Worm (Caenorhabditis elegans) whole organism, late embryonic: ENCODE results near the gene hpo-33.

Source experiments
- C08G9.2 ChIP-seq: sonication (generic microtip); optimal IDR thresholded peaks from 2 replicates; lab custom pipeline; 2016; ENCODE audit warnings: mild to moderate bottlenecking, missing genetic modification characterization, moderate library complexity, missing compliant biosample characterization
- C38D4.7 ChIP-seq: fragments of 200-800 bp; sonication (Bioruptor generic); optimal IDR thresholded peaks from 2 replicates; lab custom pipeline; 2018; ENCODE audit warnings: mild to moderate bottlenecking, missing genetic modification characterization, moderate library complexity, missing compliant biosample characterization
- F13H6.1 ChIP-seq: sonication (generic microtip); optimal IDR thresholded peaks from 2 replicates; lab custom pipeline; 2016; ENCODE audit warnings: missing genetic modification characterization, missing compliant biosample characterization
- T23F11.4 ChIP-seq: fragments of 200-800 bp; sonication (Bioruptor generic); optimal IDR thresholded peaks from 2 replicates; lab custom pipeline; 2018; ENCODE audit warnings: mild to moderate bottlenecking, missing genetic modification characterization, missing compliant biosample characterization
- ceh-18 ChIP-seq: sonication (generic microtip); optimal IDR thresholded peaks from 2 replicates; lab custom pipeline; 2016; ENCODE audit warnings: missing genetic modification characterization, missing compliant biosample characterization
- ceh-19 ChIP-seq: fragments of 200-800 bp; sonication (Bioruptor generic); optimal IDR thresholded peaks from 2 replicates; lab custom pipeline; 2018; ENCODE audit warnings: mild to moderate bottlenecking, missing genetic modification characterization, missing compliant biosample characterization
- ceh-2 ChIP-seq: sonication (generic microtip); optimal IDR thresholded peaks from 2 replicates; lab custom pipeline; 2016; ENCODE audit warnings: missing genotype, missing genetic modification characterization, missing compliant biosample characterization
- ceh-22 ChIP-seq: sonication (generic microtip); optimal IDR thresholded peaks from 2 replicates; lab custom pipeline; 2017; ENCODE audit warnings: missing biosample characterization, missing genetic modification characterization
- ceh-24 ChIP-seq: sonication (generic microtip); optimal IDR thresholded peaks from 2 replicates; lab custom pipeline; 2016; ENCODE audit warnings: mild to moderate bottlenecking, missing genetic modification characterization, missing compliant biosample characterization
- ceh-30 ChIP-seq: fragments of 150-350 bp; optimal IDR thresholded peaks from 2 replicates; lab custom pipeline; 2014; ENCODE audit warnings: missing biosample characterization, missing genetic modification characterization
- ceh-45 ChIP-seq: fragments of 200-800 bp; sonication (Bioruptor generic); IDR thresholded peaks from 2 replicates; pipeline ENCODE4 v1.3.6; 2022; ENCODE audit warnings: missing genetic modification reagents, missing genetic modification characterization, missing compliant biosample characterization
- ceh-9 ChIP-seq: sonication (generic microtip); optimal IDR thresholded peaks from 2 replicates; lab custom pipeline; 2016; ENCODE audit warnings: mild to moderate bottlenecking, missing genetic modification characterization, inconsistent platforms, missing compliant biosample characterization
- elt-2 ChIP-seq: sonication (generic microtip); optimal IDR thresholded peaks from 2 replicates; lab custom pipeline; 2016; ENCODE audit warnings: missing genetic modification reagents, missing genetic modification characterization, missing compliant biosample characterization
- ets-4 ChIP-seq: sonication (generic microtip); optimal IDR thresholded peaks from 2 replicates; lab custom pipeline; 2016; ENCODE audit warnings: missing genetic modification characterization, missing compliant biosample characterization
- fkh-10 ChIP-seq: fragments of 150-350 bp; optimal IDR thresholded peaks from 2 replicates; lab custom pipeline; 2014; ENCODE audit warnings: missing biosample characterization, missing genetic modification reagents, missing genetic modification characterization
- fkh-6 ChIP-seq: sonication (generic microtip); optimal IDR thresholded peaks from 2 replicates; lab custom pipeline; 2016; ENCODE audit warnings: missing genetic modification characterization, missing compliant biosample characterization
- hlh-13 ChIP-seq: fragments of 200-800 bp; sonication (Bioruptor generic); optimal IDR thresholded peaks from 2 replicates; lab custom pipeline; 2018; ENCODE audit warnings: mild to moderate bottlenecking, missing genetic modification characterization, missing compliant biosample characterization
- hlh-15 ChIP-seq: sonication (generic microtip); optimal IDR thresholded peaks from 2 replicates; lab custom pipeline; 2016; ENCODE audit warnings: missing genetic modification characterization, missing compliant biosample characterization
- hlh-6 ChIP-seq: sonication (generic microtip); optimal IDR thresholded peaks from 2 replicates; lab custom pipeline; 2016; ENCODE audit warnings: missing genotype, missing genetic modification characterization, missing compliant biosample characterization
- lin-11 ChIP-seq: fragments of 200-800 bp; sonication (Bioruptor generic); optimal IDR thresholded peaks from 2 replicates; lab custom pipeline; 2018; ENCODE audit warnings: mild to moderate bottlenecking, missing genetic modification characterization, missing compliant biosample characterization
- nhr-232 ChIP-seq: sonication (generic microtip); optimal IDR thresholded peaks from 2 replicates; lab custom pipeline; 2016; ENCODE audit warnings: missing genetic modification characterization, missing compliant biosample characterization
- pha-2 ChIP-seq: sonication (generic microtip); optimal IDR thresholded peaks from 2 replicates; lab custom pipeline; 2017; ENCODE audit warnings: mild to moderate bottlenecking, missing genetic modification characterization, missing compliant biosample characterization
- pqm-1 ChIP-seq: sonication (generic microtip); optimal IDR thresholded peaks from 2 replicates; lab custom pipeline; 2016; ENCODE audit warnings: missing genetic modification characterization, missing compliant biosample characterization
- pros-1 ChIP-seq: fragments of 150-350 bp; optimal IDR thresholded peaks from 2 replicates; lab custom pipeline; 2014; ENCODE audit warnings: missing biosample characterization, missing genetic modification reagents, missing genetic modification characterization
- ref-2 ChIP-seq: sonication (generic microtip); optimal IDR thresholded peaks from 2 replicates; lab custom pipeline; 2016; ENCODE audit warnings: missing genetic modification characterization, missing compliant biosample characterization
- tbx-2 ChIP-seq: sonication (generic microtip); optimal IDR thresholded peaks from 2 replicates; lab custom pipeline; 2016; ENCODE audit warnings: missing genetic modification characterization, missing compliant biosample characterization
- unc-3 ChIP-seq, 2 experiments: fragments of 200-800 bp in 1 of 2; sonication (Bioruptor generic) in 1 of 2; sonication (generic microtip) in 1 of 2; conservative IDR thresholded peaks in 1 of 2; optimal IDR thresholded peaks in 1 of 2; 2 replicates each; pipeline versions ENCODE4 v1.3.6 to Lab custom; 2016 to 2022; ENCODE audit warnings: missing compliant biosample characterization in 2 of 2, missing genetic modification characterization in 2 of 2, missing genetic modification reagents in 1 of 2
- unc-42 ChIP-seq: sonication (generic microtip); optimal IDR thresholded peaks from 2 replicates; lab custom pipeline; 2016; ENCODE audit warnings: missing genotype, missing genetic modification characterization, missing compliant biosample characterization
- unc-86 ChIP-seq: sonication (generic microtip); optimal IDR thresholded peaks from 2 replicates; lab custom pipeline; 2016; ENCODE audit warnings: missing genetic modification characterization, missing compliant biosample characterization
- zip-5 ChIP-seq: sonication (generic microtip); optimal IDR thresholded peaks from 2 replicates; lab custom pipeline; 2016; ENCODE audit warnings: missing genetic modification characterization, missing compliant biosample characterization
- ztf-16 ChIP-seq: sonication (generic microtip); optimal IDR thresholded peaks from 2 replicates; lab custom pipeline; 2017; ENCODE audit warnings: missing genetic modification characterization, missing compliant biosample characterization

hpo-33 gene

DNA sequence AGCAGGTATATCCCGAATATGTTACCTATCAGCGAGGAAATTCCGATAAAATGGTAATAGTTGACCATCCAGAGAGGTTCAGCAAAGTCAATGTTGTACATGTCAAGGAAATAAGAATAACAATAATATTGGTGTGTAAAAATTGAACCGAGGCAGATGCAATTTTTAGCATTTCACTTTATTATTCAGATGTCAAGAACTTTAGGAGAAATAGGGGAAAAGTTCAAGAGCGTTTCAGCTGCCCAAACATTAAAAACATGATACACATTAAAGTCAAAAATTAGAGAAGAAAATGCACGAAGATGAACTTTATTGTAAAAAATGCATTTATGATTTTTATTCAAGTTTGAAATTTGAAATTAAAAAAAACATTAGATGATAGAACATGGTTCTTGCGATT is 34.1 kb upstream of the hpo-33 start, which contains the start of gene sri-69:
Gene sri-69, minus strand, starts transcription at position 101 of the 400 bp plus-strand sequence.
- TF ChIP-seq elt-2 (no peak), pros-1 (tag; lab: Kevin White, UChicago) (no peak), ceh-2 (no peak), unc-86 (no peak), pha-2 (tag; lab: Kevin White, UChicago) (no peak), fkh-10 (GFP tag; lab: Kevin White, UChicago) (no peak), hlh-15 (tag; lab: Kevin White, UChicago) (no peak), ceh-9 (tag; lab: Kevin White, UChicago) (no peak)

DNA sequence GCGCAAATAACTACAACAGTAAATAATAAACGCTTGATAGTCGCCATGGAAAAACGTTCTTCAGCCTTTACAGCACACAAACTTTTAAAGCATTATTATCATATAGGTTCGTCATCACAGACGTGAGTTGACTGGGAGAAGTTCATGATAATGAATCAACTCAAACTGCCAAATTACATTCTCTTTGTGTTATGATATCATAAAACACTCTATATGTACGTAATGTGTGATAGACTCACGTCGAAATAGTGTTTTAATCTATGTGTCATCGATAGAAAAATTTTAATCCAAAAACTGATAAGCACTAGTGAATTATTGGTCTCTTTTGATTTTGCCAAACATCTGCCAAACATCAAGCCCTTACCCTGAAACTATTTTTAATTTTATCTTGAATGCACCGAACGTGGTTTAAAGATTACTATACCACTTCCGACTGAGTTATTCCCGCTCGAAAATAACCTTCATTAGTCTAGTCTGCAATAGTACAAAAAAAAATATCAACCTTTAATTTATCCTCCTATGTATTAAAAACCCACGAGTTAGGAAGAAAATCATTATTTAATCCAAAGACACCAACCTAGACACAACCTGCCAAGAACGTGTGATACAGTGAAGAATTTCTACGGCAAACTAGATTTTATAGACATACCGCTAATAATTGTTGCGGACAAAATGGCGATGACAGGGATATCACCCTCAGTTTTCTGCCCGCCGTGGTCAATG is 32.9 kb upstream of the hpo-33 start, which contains the start of the genes clc-12 and clec-240:
Gene clc-12, minus strand, starts transcription at position 47 of the 723 bp plus-strand sequence.
Gene clec-240, plus strand, starts transcription at position 673 of the 723 bp plus-strand sequence.
- TF ChIP-seq ceh-30 (tag; lab: Kevin White, UChicago) (no peak), unc-42 (no peak)

DNA sequence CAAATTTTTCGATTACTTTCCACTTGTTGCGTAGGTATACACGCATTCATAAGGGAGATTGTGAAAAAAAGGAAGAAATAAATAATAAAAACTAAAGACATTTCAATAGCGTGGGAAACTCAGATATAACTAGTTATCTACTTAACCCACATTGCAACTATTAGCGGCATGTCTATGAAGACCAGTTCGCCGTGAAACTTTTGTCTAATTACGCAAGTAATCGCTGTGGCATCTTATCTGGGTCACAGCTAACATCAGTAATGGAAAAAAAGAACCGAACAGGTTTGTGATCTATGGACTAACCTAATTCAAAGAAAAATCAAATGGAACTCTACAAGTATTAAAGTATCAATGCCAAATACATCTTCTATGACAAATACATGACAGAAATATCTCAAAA is 29.1 kb upstream of the hpo-33 start, which contains the start of gene clec-241:
Gene clec-241, minus strand, starts transcription at position 101 of the 400 bp plus-strand sequence.
- no peak for TF ChIP-seq fkh-6
- TF ChIP-seq T23F11.4 (GFP tag; lab: Kevin White, UChicago), result no peak
- no peak for TF ChIP-seq C38D4.7 (GFP tag; lab: Kevin White, UChicago)
- TF ChIP-seq tbx-2 (tag; lab: Kevin White, UChicago), result no peak
- TF ChIP-seq unc-42, result no peak
- no peak for TF ChIP-seq ceh-18 (tag; lab: Kevin White, UChicago)
- no peak for TF ChIP-seq zip-5
- no peak for TF ChIP-seq ceh-45
- TF ChIP-seq pqm-1 (tag; lab: Kevin White, UChicago), result no peak
- TF ChIP-seq ceh-24 (tag; lab: Kevin White, UChicago), result no peak
- no peak for TF ChIP-seq ztf-16 (tag; lab: Kevin White, UChicago)
- no peak for TF ChIP-seq C08G9.2 (tag; lab: Kevin White, UChicago)
- TF ChIP-seq unc-86, result no peak
- no peak for TF ChIP-seq F13H6.1 (tag; lab: Kevin White, UChicago)
- no peak for TF ChIP-seq fkh-10 (GFP tag; lab: Kevin White, UChicago)
- TF ChIP-seq nhr-232 (tag; lab: Kevin White, UChicago), result no peak
- no peak for TF ChIP-seq hlh-15 (tag; lab: Kevin White, UChicago)

ce11 chrV:17014050-17014449 is 28.3 kb upstream of the hpo-33 start, which contains the start of gene clc-13:
TSS of gene clc-13 (plus strand) at chrV:17014408.
- peak; percentile 89 for TF ChIP-seq elt-2
- no peak for TF ChIP-seq lin-11 (tag; lab: Kevin White, UChicago)
- no peak for TF ChIP-seq unc-3 (GFP tag; conservative IDR thresholded peaks at IDR 0.05; lab: Robert Waterston, UW)
- no peak for TF ChIP-seq unc-3 (tag; optimal IDR thresholded peaks at IDR 0.05; lab: Kevin White, UChicago)
- no peak for TF ChIP-seq ztf-16 (tag; lab: Kevin White, UChicago)

ce11 chrV:17016787-17017186 is 25.6 kb upstream of the hpo-33 start, which contains the start of gene srh-97:
TSS of gene srh-97 (plus strand) at chrV:17017087.
- TF ChIP-seq fkh-10 (GFP tag; lab: Kevin White, UChicago), result no peak
- TF ChIP-seq ceh-19, result no peak
- no peak for TF ChIP-seq ceh-18 (tag; lab: Kevin White, UChicago)
- no peak for TF ChIP-seq fkh-6
- TF ChIP-seq ets-4 (tag; lab: Kevin White, UChicago), result no peak
- TF ChIP-seq ceh-2, result no peak
- no peak for TF ChIP-seq hlh-6
- TF ChIP-seq T23F11.4 (GFP tag; lab: Kevin White, UChicago), result no peak
- TF ChIP-seq pqm-1 (tag; lab: Kevin White, UChicago), result no peak
- TF ChIP-seq hlh-13 (GFP tag; lab: Kevin White, UChicago), result no peak
- TF ChIP-seq ceh-22 (tag; lab: Kevin White, UChicago), result no peak
- no peak for TF ChIP-seq ref-2
- TF ChIP-seq nhr-232 (tag; lab: Kevin White, UChicago), result no peak
- TF ChIP-seq unc-86, result no peak
